Worm (Caenorhabditis elegans): ENCODE measurements around the gene M153.5.

The M153.5 gene

DNA sequence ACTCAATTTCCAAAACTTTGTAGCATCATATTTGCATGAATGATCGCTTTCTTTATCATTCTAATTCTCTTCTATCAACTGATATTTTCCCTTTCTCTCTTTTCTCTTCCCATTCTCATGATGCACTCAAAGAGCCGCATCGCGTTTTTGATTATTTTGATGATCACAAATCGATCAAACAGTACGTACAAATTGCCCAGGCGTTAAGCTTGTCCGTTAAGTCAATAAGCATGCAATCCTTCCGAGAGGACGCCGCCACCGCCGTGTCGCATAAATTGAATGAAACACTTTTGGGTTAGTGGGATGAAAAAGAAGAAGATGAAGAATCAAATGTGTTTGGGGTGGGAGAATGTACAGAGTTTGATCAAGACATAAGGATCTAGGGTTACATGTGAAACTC is 37.8 kb downstream of the M153.5 start:
- TF ChIP-seq W03F9.2 (tag; optimal IDR thresholded peaks at IDR 0.05) (no peak), dao-5 (tag; optimal IDR thresholded peaks at IDR 0.05) (no peak), him-1 (tag; optimal IDR thresholded peaks at IDR 0.05) (no peak)

DNA sequence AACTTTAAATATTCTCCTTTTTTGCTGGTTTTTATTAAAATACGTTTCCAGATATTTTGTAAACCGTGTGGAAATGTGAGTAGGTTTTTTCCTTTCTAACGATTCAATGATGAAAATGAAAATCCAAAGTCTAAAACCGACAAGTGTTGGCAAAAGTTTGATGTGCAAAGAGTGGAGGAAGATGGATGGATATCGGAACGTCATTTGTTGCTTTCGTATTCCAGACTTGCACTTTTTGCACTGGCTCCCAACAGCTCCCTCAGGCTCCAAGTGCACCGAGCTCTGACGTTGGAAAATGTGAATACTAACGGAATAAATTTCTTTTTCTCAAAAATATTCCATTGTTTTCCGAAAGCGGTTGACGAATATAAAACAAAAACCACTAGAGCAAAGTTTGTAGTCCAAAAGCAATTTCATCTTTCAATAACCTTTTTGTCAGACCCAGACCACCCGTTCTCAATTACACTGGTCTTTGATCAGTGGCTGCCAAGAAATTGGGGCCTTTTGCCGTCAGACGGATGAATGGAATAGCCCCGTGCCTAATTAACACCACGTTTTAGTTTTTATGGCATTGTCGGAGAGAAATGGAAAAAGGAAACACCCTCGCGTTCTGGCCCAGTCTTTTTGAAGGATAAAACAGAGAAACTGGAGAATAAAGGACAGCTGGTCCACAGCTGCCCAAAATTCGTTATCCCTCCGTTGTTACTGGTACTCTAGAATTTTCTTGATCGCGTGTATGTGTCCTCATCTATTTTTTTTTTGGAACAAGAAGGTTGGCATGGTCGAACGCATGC is 39.1 kb downstream of the M153.5 start:
- TF ChIP-seq him-1 (tag; optimal IDR thresholded peaks at IDR 0.05), result no peak
- no peak for TF ChIP-seq W03F9.2 (tag; optimal IDR thresholded peaks at IDR 0.05)
- TF ChIP-seq dao-5 (tag; optimal IDR thresholded peaks at IDR 0.05), result no peak

DNA sequence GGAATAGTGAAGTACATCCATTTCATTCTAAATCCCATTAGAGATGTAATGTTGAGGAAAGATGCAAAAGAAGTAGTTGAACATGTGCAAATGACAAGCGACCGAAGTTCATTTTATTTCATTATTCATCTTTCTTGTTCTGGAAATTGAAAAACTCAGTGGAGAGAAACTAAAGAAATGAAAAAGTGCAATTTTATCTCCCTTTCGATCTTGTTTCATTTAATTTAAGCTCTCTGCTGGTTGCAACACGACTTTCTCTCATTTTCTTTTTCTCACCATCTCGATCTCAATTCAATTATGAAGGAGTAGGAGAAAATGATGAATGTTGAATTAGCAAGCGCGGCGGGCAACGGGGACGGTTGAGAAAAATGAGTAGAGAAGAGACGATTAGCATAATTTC is 40.6 kb downstream of the M153.5 start:
- TF ChIP-seq him-1 (tag; optimal IDR thresholded peaks at IDR 0.05) (no peak), dao-5 (tag; optimal IDR thresholded peaks at IDR 0.05) (no peak), W03F9.2 (tag; optimal IDR thresholded peaks at IDR 0.05) (no peak)

DNA sequence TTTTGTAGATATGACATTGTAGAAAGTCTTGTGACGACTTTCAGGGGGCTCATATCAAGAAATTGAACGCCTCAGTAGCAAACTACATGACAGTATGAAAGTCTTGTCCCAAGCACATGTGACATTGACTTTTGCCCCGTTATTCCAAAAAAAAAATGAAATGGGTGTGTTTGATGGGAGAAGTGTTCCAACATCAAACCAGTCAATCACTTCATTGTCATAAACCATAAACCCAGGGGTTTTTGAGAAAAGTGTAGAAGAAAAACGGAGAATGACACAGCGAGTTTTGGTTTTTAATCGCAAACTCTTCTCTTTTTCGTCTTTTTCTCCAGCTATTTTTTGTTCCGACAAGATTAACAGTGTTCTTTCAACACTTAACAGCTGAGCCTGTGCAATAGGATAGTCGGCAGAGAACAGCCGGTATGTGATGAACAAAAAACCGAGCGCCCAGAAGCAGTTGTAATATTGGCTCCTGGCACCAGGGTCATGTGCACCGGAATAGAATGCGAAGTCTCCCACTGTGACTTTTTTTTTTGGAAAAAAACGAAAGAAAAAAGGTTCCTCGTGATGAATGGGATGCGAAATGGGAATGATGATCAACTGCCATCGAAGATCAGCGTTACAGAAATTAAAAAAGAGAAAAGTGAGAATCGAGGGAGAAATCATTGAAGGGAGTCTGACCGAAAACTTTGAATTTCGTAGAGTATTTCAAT is 42.2 kb downstream of the M153.5 start:
- TF ChIP-seq W03F9.2 (tag; optimal IDR thresholded peaks at IDR 0.05) (no peak), dao-5 (tag; optimal IDR thresholded peaks at IDR 0.05) (no peak), him-1 (tag; optimal IDR thresholded peaks at IDR 0.05) (no peak)

DNA sequence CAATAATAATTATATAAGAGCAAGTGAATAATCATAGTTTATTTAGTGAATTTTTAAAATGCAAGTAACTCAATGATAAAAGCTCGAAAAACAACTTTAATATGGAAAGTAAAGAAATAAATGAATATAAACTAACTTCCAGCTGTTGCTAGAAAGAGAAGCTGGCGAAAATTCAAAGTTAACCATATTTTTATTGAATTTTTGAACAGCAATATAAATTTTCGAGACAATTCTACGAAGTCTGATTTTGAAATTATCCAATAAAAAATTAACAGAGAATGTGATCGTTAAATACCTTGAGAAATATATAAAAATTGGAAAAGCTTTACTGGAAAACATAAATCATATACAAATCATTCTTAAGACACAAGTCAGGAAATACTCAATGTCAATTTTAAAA is 42.8 kb downstream of the M153.5 start:
- TF ChIP-seq dao-5 (tag; optimal IDR thresholded peaks at IDR 0.05) (no peak), W03F9.2 (tag; optimal IDR thresholded peaks at IDR 0.05) (no peak), him-1 (tag; optimal IDR thresholded peaks at IDR 0.05) (no peak)

DNA sequence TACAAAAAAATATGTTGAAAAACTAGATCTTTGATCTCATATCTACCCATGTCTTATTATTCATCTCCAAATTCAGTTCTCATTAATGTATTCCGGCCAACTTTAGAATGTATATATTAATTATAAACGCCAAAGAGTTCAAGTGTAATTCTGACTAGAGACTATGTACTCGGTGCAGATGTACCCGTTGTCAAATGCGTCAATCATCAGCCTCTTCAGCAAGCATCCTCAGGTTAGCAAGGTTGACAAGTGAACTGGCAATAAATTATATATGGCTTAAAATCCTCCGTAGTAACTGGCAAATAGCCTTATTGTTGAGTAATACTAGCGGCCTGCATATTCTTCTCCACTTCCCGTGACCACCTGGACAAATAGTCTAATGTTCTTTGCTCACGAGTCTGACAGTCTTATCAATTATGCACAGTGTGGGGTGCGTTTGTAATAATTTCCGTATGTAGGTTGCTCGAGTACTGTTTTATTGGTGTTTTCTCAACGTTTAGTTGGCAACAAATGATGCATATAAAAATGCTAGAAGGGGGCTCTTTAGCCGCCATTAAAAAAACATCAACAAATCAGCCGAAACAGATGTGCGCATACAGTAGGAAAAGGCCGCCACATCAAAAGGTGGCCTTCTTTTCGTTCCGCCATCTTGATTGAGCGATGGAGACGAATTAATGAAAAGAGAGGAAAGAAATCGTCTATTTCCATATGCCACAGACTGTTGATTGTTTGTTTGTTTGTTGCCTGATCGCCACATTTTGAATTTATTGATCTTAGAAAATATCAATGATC is 44.7 kb downstream of the M153.5 start:
- TF ChIP-seq dao-5 (tag; optimal IDR thresholded peaks at IDR 0.05), result no peak
- TF ChIP-seq W03F9.2 (tag; optimal IDR thresholded peaks at IDR 0.05), result no peak
- no peak for TF ChIP-seq him-1 (tag; optimal IDR thresholded peaks at IDR 0.05)
